Worm (Caenorhabditis elegans) whole organism, L1 larva: ENCODE data around the gene F42G8.8.

Source experiments
- C04F5.9 ChIP-seq: sonication (generic microtip); optimal IDR thresholded peaks from 2 replicates; lab custom pipeline; 2016; ENCODE audit warnings: missing genetic modification characterization, missing compliant biosample characterization
- C16A3.4 ChIP-seq: fragments of 150-350 bp; optimal IDR thresholded peaks from 2 replicates; lab custom pipeline; 2014; ENCODE audit warnings: missing biosample characterization, missing genetic modification characterization
- C34B4.2 ChIP-seq: sonication (generic microtip); optimal IDR thresholded peaks from 2 replicates; lab custom pipeline; 2017; ENCODE audit warnings: mild to moderate bottlenecking, missing genetic modification characterization, missing compliant biosample characterization
- aly-2 ChIP-seq: fragments of 150-350 bp; optimal IDR thresholded peaks from 2 replicates; lab custom pipeline; 2014; ENCODE audit warnings: missing biosample characterization, missing genetic modification characterization
- dsc-1 ChIP-seq: sonication (generic microtip); optimal IDR thresholded peaks from 2 replicates; lab custom pipeline; 2016; ENCODE audit warnings: mild to moderate bottlenecking, missing genetic modification characterization, missing compliant biosample characterization
- efl-1 ChIP-seq, 4 experiments: fragments of 150-350 bp; optimal IDR thresholded peaks in 3 of 4; peaks in 1 of 4; 1 replicate in 1 of 4; 2 replicates in 3 of 4; lab custom pipeline; 2014; ENCODE audit warnings: missing biosample characterization in 2 of 4, missing genetic modification characterization in 2 of 4, missing genetic modification reagents in 2 of 4
- efl-3 ChIP-seq: fragments of 200-800 bp; sonication (Bioruptor generic); optimal IDR thresholded peaks from 2 replicates; lab custom pipeline; 2018; ENCODE audit warnings: mild to moderate bottlenecking, missing genetic modification characterization, missing compliant biosample characterization
- egl-27 ChIP-seq, 2 experiments: fragments of 150-350 bp in 1 of 2; sonication (generic microtip); optimal IDR thresholded peaks; 3 replicates each; lab custom pipeline; 2017 to 2018; ENCODE audit warnings: missing biosample characterization in 2 of 2, missing genetic modification characterization in 2 of 2, missing genetic modification reagents in 2 of 2
- elt-2 ChIP-seq: sonication (generic microtip); optimal IDR thresholded peaks from 2 replicates; lab custom pipeline; 2016; ENCODE audit warnings: missing genetic modification characterization, mild to moderate bottlenecking, inconsistent platforms, missing compliant biosample characterization, missing genetic modification reagents
- ets-5 ChIP-seq: fragments of 200-800 bp; sonication (Bioruptor generic); IDR thresholded peaks from 2 replicates; pipeline ENCODE4 v1.3.6; 2022; ENCODE audit warnings: missing genetic modification characterization, missing compliant biosample characterization
- fkh-10 ChIP-seq: sonication (generic microtip); optimal IDR thresholded peaks from 2 replicates; lab custom pipeline; 2017; ENCODE audit warnings: missing biosample characterization, missing genetic modification reagents, missing genetic modification characterization
- hlh-17 ChIP-seq: fragments of 200-800 bp; sonication (Bioruptor generic); optimal IDR thresholded peaks from 2 replicates; lab custom pipeline; 2018; ENCODE audit warnings: missing genetic modification characterization, mild to moderate bottlenecking, missing compliant biosample characterization, moderate library complexity, borderline replicate concordance
- irx-1 ChIP-seq: sonication (generic microtip); optimal IDR thresholded peaks from 2 replicates; lab custom pipeline; 2016; ENCODE audit warnings: missing genetic modification characterization, missing compliant biosample characterization
- lin-14 ChIP-seq: fragments of 200-800 bp; sonication (Bioruptor generic); optimal IDR thresholded peaks from 2 replicates; lab custom pipeline; 2018; ENCODE audit warnings: mild to moderate bottlenecking, missing genetic modification characterization, moderate library complexity, missing compliant biosample characterization
- lin-39 ChIP-seq: fragments of 150-350 bp; optimal IDR thresholded peaks from 2 replicates; lab custom pipeline; 2014; ENCODE audit warnings: missing biosample characterization, missing genetic modification reagents, missing genetic modification characterization
- lir-3 ChIP-seq: sonication (generic microtip); optimal IDR thresholded peaks from 2 replicates; lab custom pipeline; 2016; ENCODE audit warnings: mild to moderate bottlenecking, missing genetic modification characterization, moderate library complexity, missing compliant biosample characterization; ENCODE audit not compliant: poor library complexity
- mab-9 ChIP-seq: fragments of 200-800 bp; sonication (Bioruptor generic); IDR thresholded peaks from 2 replicates; pipeline ENCODE4 v1.3.6; 2022; ENCODE audit warnings: missing genetic modification reagents, missing genetic modification characterization, missing compliant biosample characterization
- mdl-1 ChIP-seq, 2 experiments: fragments of 150-350 bp; optimal IDR thresholded peaks; 2 replicates each; lab custom pipeline; 2014 to 2017; ENCODE audit warnings: missing biosample characterization in 2 of 2, missing genetic modification characterization in 2 of 2, inconsistent platforms in 1 of 2
- nhr-11 ChIP-seq: fragments of 150-350 bp; optimal IDR thresholded peaks from 2 replicates; lab custom pipeline; 2014; ENCODE audit warnings: missing biosample characterization, missing genetic modification characterization
- nhr-12 ChIP-seq: sonication (generic microtip); optimal IDR thresholded peaks from 2 replicates; lab custom pipeline; 2017; ENCODE audit warnings: missing biosample characterization, missing genetic modification characterization
- nhr-19 ChIP-seq: fragments of 200-800 bp; sonication (Bioruptor generic); conservative IDR thresholded peaks from 2 replicates; pipeline ENCODE4 v1.3.6; 2022; ENCODE audit warnings: missing genetic modification characterization, missing compliant biosample characterization
- nhr-20 ChIP-seq: sonication (generic microtip); optimal IDR thresholded peaks from 2 replicates; lab custom pipeline; 2016; ENCODE audit warnings: mild to moderate bottlenecking, missing genetic modification characterization, missing compliant biosample characterization
- nhr-28 ChIP-seq: fragments of 150-350 bp; optimal IDR thresholded peaks from 2 replicates; lab custom pipeline; 2014; ENCODE audit warnings: missing biosample characterization, missing genetic modification characterization
- nhr-71 ChIP-seq: sonication (generic microtip); optimal IDR thresholded peaks from 2 replicates; lab custom pipeline; 2016; ENCODE audit warnings: mild to moderate bottlenecking, missing genetic modification characterization, moderate library complexity, missing compliant biosample characterization
- nhr-90 ChIP-seq: sonication (generic microtip); optimal IDR thresholded peaks from 2 replicates; lab custom pipeline; 2016; ENCODE audit warnings: mild to moderate bottlenecking, missing genetic modification characterization, missing compliant biosample characterization; ENCODE audit not compliant: poor library complexity
- pag-3 ChIP-seq: sonication (generic microtip); optimal IDR thresholded peaks from 2 replicates; lab custom pipeline; 2017; ENCODE audit warnings: missing genetic modification characterization, mild to moderate bottlenecking, missing compliant biosample characterization, antibody characterized with exemption, borderline replicate concordance; ENCODE audit not compliant: insufficient read depth
- pqm-1 ChIP-seq: sonication (generic microtip); optimal IDR thresholded peaks from 3 replicates; lab custom pipeline; 2017; ENCODE audit warnings: missing biosample characterization, missing genetic modification characterization
- rnt-1 ChIP-seq: sonication (generic microtip); optimal IDR thresholded peaks from 2 replicates; lab custom pipeline; 2016; ENCODE audit warnings: mild to moderate bottlenecking, missing genetic modification characterization, moderate library complexity, missing compliant biosample characterization
- snu-23 ChIP-seq: sonication (generic microtip); optimal IDR thresholded peaks from 2 replicates; lab custom pipeline; 2016; ENCODE audit warnings: missing genetic modification characterization, missing compliant biosample characterization
- sptf-1 ChIP-seq: fragments of 150-350 bp; optimal IDR thresholded peaks from 2 replicates; lab custom pipeline; 2014; ENCODE audit warnings: missing biosample characterization, missing genetic modification characterization
- sup-37 ChIP-seq: fragments of 200-800 bp; sonication (Bioruptor generic); optimal IDR thresholded peaks from 2 replicates; lab custom pipeline; 2018; ENCODE audit warnings: mild to moderate bottlenecking, missing genetic modification characterization, missing compliant biosample characterization
- tlp-1 ChIP-seq: fragments of 150-350 bp; optimal IDR thresholded peaks from 2 replicates; lab custom pipeline; 2014; ENCODE audit warnings: missing biosample characterization, missing genetic modification characterization
- zag-1 ChIP-seq: fragments of 150-350 bp; optimal IDR thresholded peaks from 2 replicates; lab custom pipeline; 2014; ENCODE audit warnings: missing biosample characterization, missing genetic modification characterization
- ztf-4 ChIP-seq: fragments of 150-350 bp; optimal IDR thresholded peaks from 2 replicates; lab custom pipeline; 2014; ENCODE audit warnings: missing biosample characterization, missing genetic modification characterization

The F42G8.8 gene

DNA sequence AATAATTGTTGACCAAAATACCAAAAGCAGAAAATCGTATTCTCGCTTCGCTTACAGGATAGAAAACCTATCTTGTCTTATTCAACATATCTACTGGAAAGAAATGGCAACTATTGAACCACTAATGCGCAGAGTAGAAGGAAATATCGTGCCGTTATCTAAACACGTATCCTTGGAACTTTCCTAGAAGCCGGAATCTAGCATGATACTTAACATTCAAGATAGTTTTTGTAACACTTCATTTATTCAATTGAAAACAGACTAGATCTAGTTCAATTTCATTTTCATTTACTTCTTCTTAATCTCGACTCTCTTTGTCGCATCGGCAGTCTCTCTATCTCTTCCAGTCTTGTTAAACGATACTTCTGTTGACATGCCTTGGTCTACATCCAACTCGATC is 36.1 kb downstream of the F42G8.8 start:
- TF ChIP-seq efl-1 (optimal IDR thresholded peaks at IDR 0.05; lab: Kevin White, UChicago), result no peak
- TF ChIP-seq efl-1 (GFP tag; optimal IDR thresholded peaks at IDR 0.05 in 1 of 2; lab: Kevin White, UChicago), result no peak
- no peak for TF ChIP-seq efl-3
- no peak for TF ChIP-seq dsc-1 (tag; lab: Kevin White, UChicago)
- no peak for TF ChIP-seq nhr-71 (tag; lab: Kevin White, UChicago)
- no peak for TF ChIP-seq C16A3.4 (tag; lab: Kevin White, UChicago)
- no peak for TF ChIP-seq nhr-12 (tag; lab: Kevin White, UChicago)
- no peak for TF ChIP-seq C04F5.9
- no peak for TF ChIP-seq mab-9 (GFP tag; lab: Robert Waterston, UW)

DNA sequence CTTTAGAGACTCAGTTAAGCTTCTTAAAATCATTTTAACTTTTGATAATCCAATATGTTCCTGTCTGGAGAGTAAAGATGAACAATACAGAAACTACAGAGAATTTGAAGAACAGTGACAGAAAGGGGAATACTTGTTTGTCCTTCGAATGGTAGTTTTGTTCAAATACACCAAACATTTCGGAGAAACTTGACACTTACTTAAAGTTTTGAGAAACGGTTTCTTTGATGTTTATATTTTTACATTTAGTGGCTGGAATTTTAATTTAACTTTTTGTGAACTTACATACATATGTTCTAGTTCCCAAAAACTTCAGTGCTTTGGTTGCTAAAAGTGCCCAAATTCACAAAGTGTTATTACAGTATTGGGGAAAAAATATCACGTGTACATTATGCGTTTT is 38.3 kb downstream of the F42G8.8 start, which contains the start of gene B0218.5:
Gene B0218.5 (minus strand): TSS at position 101 of the 400 bp plus-strand sequence.
- TF ChIP-seq mab-9 (GFP tag; lab: Robert Waterston, UW) (no peak), egl-27 (tag; optimal IDR thresholded peaks at IDR 0.05; lab: Kevin White, UChicago) (no peak), nhr-28 (tag; lab: Kevin White, UChicago) (no peak), irx-1 (tag; lab: Kevin White, UChicago) (no peak), sup-37 (GFP tag; lab: Kevin White, UChicago) (no peak), nhr-20 (no peak), lin-14 (GFP tag; lab: Kevin White, UChicago) (no peak), snu-23 (no peak), rnt-1 (no peak), aly-2 (no peak), ets-5 (GFP tag; lab: Robert Waterston, UW) (no peak), zag-1 (no peak), sptf-1 (tag; lab: Kevin White, UChicago) (no peak), efl-3 (no peak), efl-1 (optimal IDR thresholded peaks at IDR 0.05; lab: Kevin White, UChicago) (no peak), efl-1 (GFP tag; optimal IDR thresholded peaks at IDR 0.05 in 1 of 2; lab: Kevin White, UChicago) (no peak), mdl-1 (tag; optimal IDR thresholded peaks at IDR 0.05; lab: Kevin White, UChicago) (no peak)

DNA sequence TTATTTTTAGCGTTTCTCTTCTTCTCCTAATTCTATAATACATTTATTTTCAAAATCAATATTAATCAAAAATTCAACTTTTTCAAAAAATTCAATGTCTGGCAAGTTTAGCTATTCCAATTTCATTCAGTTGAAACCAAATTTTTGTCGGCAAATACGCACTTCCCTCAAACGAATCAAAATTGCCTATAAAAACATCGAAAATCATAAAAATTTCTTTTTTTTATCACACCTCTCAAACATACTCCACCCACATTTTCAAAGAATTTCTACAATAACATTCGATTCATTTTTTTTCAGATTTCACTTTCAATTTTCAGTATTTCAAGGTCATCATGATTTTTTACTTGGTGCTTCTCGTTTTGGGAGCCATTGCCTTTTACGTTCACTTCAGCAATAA is 40.2 kb downstream of the F42G8.8 start, which contains the start of gene faah-1:
Gene faah-1 (plus strand): TSS at position 301 of the 400 bp plus-strand sequence.
- TF ChIP-seq tlp-1 (tag; lab: Kevin White, UChicago), result no peak
- TF ChIP-seq C34B4.2 (tag; lab: Kevin White, UChicago), result no peak

DNA sequence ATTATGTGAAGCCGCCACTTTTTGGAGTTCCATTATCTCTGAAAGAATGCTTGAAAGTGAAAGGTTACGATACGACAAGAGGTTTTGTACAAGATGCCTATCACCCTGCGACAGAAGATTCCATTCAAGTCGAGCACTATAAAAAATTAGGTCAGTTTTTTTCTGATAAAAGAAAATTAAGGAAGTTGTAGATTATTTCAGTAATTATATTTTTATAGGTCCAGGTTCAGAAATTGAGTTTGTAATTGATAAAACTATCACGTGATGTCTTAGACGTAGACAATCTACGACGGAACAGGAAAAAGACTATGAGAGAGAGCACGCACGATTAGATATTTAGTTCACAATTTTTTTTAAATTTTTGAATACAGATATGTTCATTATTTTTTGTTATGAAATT is 41.1 kb downstream of the F42G8.8 start:
- no peak for TF ChIP-seq ztf-4
- peak; percentile 61 for TF ChIP-seq elt-2 (tag; lab: Kevin White, UChicago)

DNA sequence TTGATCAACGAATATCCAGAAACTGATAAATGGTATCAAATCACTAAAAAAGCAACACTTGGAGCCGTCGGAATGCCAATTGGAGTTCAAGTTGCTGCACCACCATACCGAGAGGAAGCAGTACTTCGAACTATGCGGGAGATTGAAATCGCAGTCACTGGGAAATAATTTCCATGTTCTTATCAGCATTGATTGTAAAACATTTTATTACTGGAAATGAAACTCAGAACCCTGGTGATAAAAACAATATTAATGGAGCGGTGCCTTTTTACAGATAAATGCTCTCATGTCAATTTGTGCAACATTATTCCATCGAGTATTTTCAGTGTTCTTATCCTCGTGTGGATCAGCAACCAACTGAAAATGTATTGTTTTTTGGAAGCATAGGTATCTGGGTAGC is 42.9 kb downstream of the F42G8.8 start:
- TF ChIP-seq hlh-17 (GFP tag; lab: Kevin White, UChicago) (no peak), tlp-1 (tag; lab: Kevin White, UChicago) (peak; percentile 9), sup-37 (GFP tag; lab: Kevin White, UChicago) (no peak), pqm-1 (tag; lab: Kevin White, UChicago) (no peak), fkh-10 (GFP tag; lab: Kevin White, UChicago) (no peak), elt-2 (tag; lab: Kevin White, UChicago) (peak; percentile 37)
- TF ChIP-seq, all 84 proteins: peak for 2

DNA sequence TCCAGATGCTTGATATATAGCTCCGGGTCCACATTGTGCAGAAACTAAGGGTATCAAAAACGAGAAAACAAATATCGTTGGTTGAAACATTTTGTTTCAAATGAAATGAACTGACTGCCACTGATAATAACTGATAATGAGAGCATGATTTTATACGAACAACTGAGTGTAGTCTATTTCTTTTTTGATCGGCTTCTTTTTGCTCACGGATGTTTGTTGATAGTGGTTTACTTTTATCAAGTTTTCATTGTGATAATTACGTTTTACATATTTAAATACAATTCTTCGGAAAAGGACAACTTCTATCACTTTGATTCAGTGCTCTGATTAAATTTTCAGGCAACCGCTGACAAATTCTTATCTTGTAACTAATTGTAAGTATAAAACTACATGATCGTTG is 44.8 kb downstream of the F42G8.8 start, which contains the start of gene clec-51:
Gene clec-51 (minus strand): TSS at position 114 of the 400 bp plus-strand sequence.
- TF ChIP-seq hlh-17 (GFP tag; lab: Kevin White, UChicago) (no peak), nhr-19 (GFP tag; lab: Robert Waterston, UW) (no peak), nhr-90 (no peak), nhr-11 (tag; lab: Kevin White, UChicago) (no peak), elt-2 (tag; lab: Kevin White, UChicago) (peak; percentile 92), pag-3 (tag; lab: Kevin White, UChicago) (no peak), lin-39 (tag; lab: Kevin White, UChicago) (no peak), lir-3 (tag; lab: Kevin White, UChicago) (no peak)
